Worm (Caenorhabditis elegans) whole organism, L4 larva: ENCODE measurements around the gene F22E5.13.
"Not testable (repeated sequence)": the region's sequence is repeated elsewhere in the genome, so short reads cannot be mapped to it uniquely, and the experiment has no call there.

Experiments used
- F26F4.8 ChIP-seq: fragments of 200-800 bp; sonication (Bioruptor generic); conservative IDR thresholded peaks from 2 replicates; pipeline ENCODE4 v1.3.6; 2022; ENCODE audit warnings: missing genetic modification characterization, missing compliant biosample characterization
- R02D3.7 ChIP-seq: fragments of 150-350 bp; sonication (generic microtip); optimal IDR thresholded peaks from 3 replicates; lab custom pipeline; 2014; ENCODE audit warnings: missing biosample characterization, missing genetic modification characterization
- T26A8.4 ChIP-seq: fragments of 200-800 bp; sonication (Bioruptor generic); IDR thresholded peaks from 2 replicates; pipeline ENCODE4 v1.3.6; 2022; ENCODE audit warnings: missing genetic modification characterization, missing compliant biosample characterization
- aha-1 ChIP-seq: fragments of 150-350 bp; peaks from one replicate; lab custom pipeline; 2014; ENCODE audit warnings: missing biosample characterization, missing genetic modification characterization
- aly-2 ChIP-seq: sonication (generic microtip); optimal IDR thresholded peaks from 2 replicates; lab custom pipeline; 2018; ENCODE audit warnings: missing biosample characterization, missing genetic modification characterization
- attf-4 ChIP-seq: sonication (generic microtip); optimal IDR thresholded peaks from 3 replicates; lab custom pipeline; 2017; ENCODE audit warnings: missing biosample characterization, missing genetic modification characterization
- ceh-28 ChIP-seq: fragments of 150-350 bp; optimal IDR thresholded peaks from 2 replicates; lab custom pipeline; 2014; ENCODE audit warnings: missing biosample characterization, missing genetic modification reagents, missing genetic modification characterization
- ceh-62 ChIP-seq: sonication (generic microtip); optimal IDR thresholded peaks from 2 replicates; lab custom pipeline; 2017; ENCODE audit warnings: missing biosample characterization, missing genetic modification characterization
- daf-12 ChIP-seq: fragments of 150-350 bp; optimal IDR thresholded peaks from 2 replicates; lab custom pipeline; 2014; ENCODE audit warnings: missing biosample characterization, missing genetic modification reagents, missing genetic modification characterization
- dmd-6 ChIP-seq: fragments of 200-800 bp; sonication (Bioruptor generic); IDR thresholded peaks from 2 replicates; pipeline ENCODE4 v1.3.6; 2022; ENCODE audit warnings: missing genetic modification reagents, missing genetic modification characterization, missing compliant biosample characterization
- dmd-9 ChIP-seq: fragments of 200-800 bp; sonication (Bioruptor generic); IDR thresholded peaks from 2 replicates; pipeline ENCODE4 v1.3.6; 2022; ENCODE audit warnings: missing genetic modification reagents, missing genetic modification characterization, missing compliant biosample characterization
- egl-43 ChIP-seq: fragments of 200-800 bp; sonication (Bioruptor generic); IDR thresholded peaks from 2 replicates; pipeline ENCODE4 v1.3.6; 2022; ENCODE audit warnings: missing genetic modification reagents, missing genetic modification characterization, missing compliant biosample characterization
- gei-8 ChIP-seq: fragments of 200-800 bp; sonication (Bioruptor generic); optimal IDR thresholded peaks from 2 replicates; lab custom pipeline; 2018; ENCODE audit warnings: mild to moderate bottlenecking, missing genetic modification characterization, missing compliant biosample characterization
- hif-1 ChIP-seq, 2 experiments: sonication (generic microtip); optimal IDR thresholded peaks; 2 replicates each; lab custom pipeline; 2016 to 2017; ENCODE audit warnings: missing compliant biosample characterization in 2 of 2, missing genetic modification characterization in 2 of 2, missing genetic modification reagents in 2 of 2, missing genotype in 2 of 2, mild to moderate bottlenecking in 1 of 2
- hlh-11 ChIP-seq: fragments of 200-800 bp; sonication (Bioruptor generic); optimal IDR thresholded peaks from 2 replicates; lab custom pipeline; 2018; ENCODE audit warnings: mild to moderate bottlenecking, missing genetic modification characterization, missing compliant biosample characterization
- lin-1 ChIP-seq: fragments of 200-800 bp; sonication (Bioruptor generic); IDR thresholded peaks from 2 replicates; pipeline ENCODE4 v1.3.6; 2022; ENCODE audit warnings: missing genetic modification reagents, missing genetic modification characterization, missing compliant biosample characterization
- lin-13 ChIP-seq: fragments of 150-350 bp; optimal IDR thresholded peaks from 2 replicates; lab custom pipeline; 2014; ENCODE audit warnings: missing biosample characterization, missing genetic modification reagents, missing genetic modification characterization
- lin-15B ChIP-seq: fragments of 150-350 bp; sonication (generic microtip); optimal IDR thresholded peaks from 3 replicates; lab custom pipeline; 2014; ENCODE audit warnings: missing biosample characterization, missing genetic modification characterization
- lin-39 ChIP-seq: fragments of 150-350 bp; optimal IDR thresholded peaks from 2 replicates; lab custom pipeline; 2014; ENCODE audit warnings: missing biosample characterization, missing genetic modification reagents, missing genetic modification characterization
- madf-5 ChIP-seq, 2 experiments: fragments of 200-800 bp; sonication (Bioruptor generic); IDR thresholded peaks; 2 replicates each; pipeline ENCODE4 v1.3.6; 2022; ENCODE audit warnings: missing compliant biosample characterization in 2 of 2, missing genetic modification characterization in 2 of 2
- mep-1 ChIP-seq: fragments of 150-350 bp; sonication (generic microtip); optimal IDR thresholded peaks from 3 replicates; lab custom pipeline; 2014; ENCODE audit warnings: missing biosample characterization, missing genetic modification characterization
- mxl-3 ChIP-seq: fragments of 200-800 bp; sonication (Bioruptor generic); optimal IDR thresholded peaks from 2 replicates; lab custom pipeline; 2018; ENCODE audit warnings: mild to moderate bottlenecking, missing genetic modification characterization, missing compliant biosample characterization
- nhr-102 ChIP-seq: sonication (generic microtip); optimal IDR thresholded peaks from 2 replicates; lab custom pipeline; 2016; ENCODE audit warnings: mild to moderate bottlenecking, missing genetic modification characterization, moderate library complexity, missing compliant biosample characterization
- nhr-111 ChIP-seq: fragments of 200-800 bp; sonication (Bioruptor generic); optimal IDR thresholded peaks from 2 replicates; lab custom pipeline; 2018; ENCODE audit warnings: mild to moderate bottlenecking, missing genetic modification characterization, missing compliant biosample characterization
- nhr-25 ChIP-seq: sonication (generic microtip); optimal IDR thresholded peaks from 2 replicates; lab custom pipeline; 2017; ENCODE audit warnings: missing genetic modification characterization, mild to moderate bottlenecking, missing compliant biosample characterization, antibody characterized with exemption, moderate library complexity, borderline replicate concordance; ENCODE audit not compliant: insufficient read depth
- nhr-28 ChIP-seq: fragments of 150-350 bp; optimal IDR thresholded peaks from 2 replicates; lab custom pipeline; 2014; ENCODE audit warnings: missing biosample characterization, missing genetic modification characterization
- nhr-48 ChIP-seq: sonication (generic microtip); optimal IDR thresholded peaks from 2 replicates; lab custom pipeline; 2016; ENCODE audit warnings: mild to moderate bottlenecking, missing genetic modification characterization, missing compliant biosample characterization
- nhr-77 ChIP-seq: fragments of 150-350 bp; optimal IDR thresholded peaks from 2 replicates; lab custom pipeline; 2014; ENCODE audit warnings: missing biosample characterization, missing genetic modification characterization
- php-3 ChIP-seq: fragments of 200-800 bp; sonication (Bioruptor generic); IDR thresholded peaks from 2 replicates; pipeline ENCODE4 v1.3.6; 2022; ENCODE audit warnings: missing genetic modification reagents, missing genetic modification characterization, missing compliant biosample characterization
- pqm-1 ChIP-seq: sonication (generic microtip); optimal IDR thresholded peaks from 2 replicates; lab custom pipeline; 2017; ENCODE audit warnings: missing biosample characterization, missing genetic modification characterization
- saeg-2 ChIP-seq: fragments of 200-800 bp; sonication (Bioruptor generic); IDR thresholded peaks from 2 replicates; pipeline ENCODE4 v1.3.6; 2022; ENCODE audit warnings: missing genetic modification reagents, missing genetic modification characterization, missing compliant biosample characterization
- spr-3 ChIP-seq: fragments of 200-800 bp; sonication (Bioruptor generic); optimal IDR thresholded peaks from 2 replicates; lab custom pipeline; 2018; ENCODE audit warnings: mild to moderate bottlenecking, missing genetic modification characterization, missing compliant biosample characterization
- vab-7 ChIP-seq: fragments of 200-800 bp; sonication (Bioruptor generic); IDR thresholded peaks from 2 replicates; pipeline ENCODE4 v1.3.6; 2022; ENCODE audit warnings: missing genetic modification reagents, missing genetic modification characterization, missing compliant biosample characterization
- zip-2 ChIP-seq: fragments of 150-350 bp; optimal IDR thresholded peaks from 2 replicates; lab custom pipeline; 2014; ENCODE audit warnings: missing biosample characterization, missing genetic modification characterization
- ztf-7 ChIP-seq: fragments of 150-350 bp; optimal IDR thresholded peaks from 2 replicates; lab custom pipeline; 2014; ENCODE audit warnings: missing biosample characterization, missing genetic modification characterization

The F22E5.13 gene

ce11 chrII:2681118-2681517 lies 31.7 kb upstream of the F22E5.13 start, which contains the start of gene F34D6.1:
F34D6.1 (minus strand) TSS chrII:2681218.
- peak; percentile 36 for TF ChIP-seq aha-1 (tag; lab: Kevin White, UChicago)
- TF ChIP-seq gei-8 (GFP tag; lab: Kevin White, UChicago): no peak
- TF ChIP-seq, all 104 proteins: peak for 1

- peak; percentile 22 for TF ChIP-seq nhr-102
- TF ChIP-seq pqm-1: peak; percentile 94
- 0 out of 2 replicates have a peak, but pooled peaks have one; percentile 12 for TF ChIP-seq lin-1 (GFP tag; lab: Robert Waterston, UW)
- peak; percentile 88 for TF ChIP-seq nhr-28 (tag; lab: Kevin White, UChicago)
- TF ChIP-seq php-3: peak; percentile 48; the same call in 1 of the 2 replicates
- TF ChIP-seq egl-43 (GFP tag; lab: Robert Waterston, UW): 0 out of 2 replicates have a peak, but pooled peaks have one; percentile 41
- TF ChIP-seq nhr-77 (tag; lab: Kevin White, UChicago): peak; percentile 7
- TF ChIP-seq saeg-2 (GFP tag; lab: Robert Waterston, UW): no peak
- TF ChIP-seq lin-39 (tag; lab: Kevin White, UChicago): no peak
- TF ChIP-seq dmd-6 (GFP tag; lab: Robert Waterston, UW): peak; percentile 92
- no peak for TF ChIP-seq lin-15B
- peak; percentile 33 for TF ChIP-seq nhr-48
- TF ChIP-seq hlh-11 (tag; lab: Kevin White, UChicago): peak; percentile 63
Observed at ce11 chrII:2677534-2678168, 28.2 kb upstream of the F22E5.13 start, which contains the start of gene F22E5.17. F22E5.17 (plus strand) TSS chrII:2678041.

DNA sequence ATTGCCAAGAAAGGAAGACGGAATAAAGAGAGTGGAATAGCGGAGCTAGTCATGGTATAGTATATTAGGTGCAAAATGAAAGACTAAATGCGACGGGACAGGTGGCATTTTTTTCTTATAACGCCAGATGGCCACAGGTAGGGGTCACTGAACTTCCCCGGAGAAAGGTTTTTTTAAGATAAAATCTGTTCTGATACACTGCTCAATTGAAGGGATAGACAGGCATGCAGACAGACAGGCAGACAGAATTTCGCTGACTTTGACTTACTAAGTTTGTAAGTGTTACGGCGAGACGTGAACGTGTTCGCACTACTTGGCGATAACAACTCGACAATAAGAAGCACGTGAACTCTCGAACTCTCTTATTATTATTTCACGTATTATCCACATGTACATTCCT lies 24.1 kb upstream of the F22E5.13 start, which contains the start of the genes F22E5.20 and F22E5.1:
Gene F22E5.20, minus strand, starts transcription at position 101 of the 400 bp plus-strand sequence.
Gene F22E5.1, plus strand, starts transcription at position 242 of the 400 bp plus-strand sequence.
- not testable (repeated sequence) for TF ChIP-seq R02D3.7; spr-3; ceh-62 (tag; lab: Kevin White, UChicago)

ce11 chrII:2672320-2672719 lies 22.9 kb upstream of the F22E5.13 start, which contains the start of gene sri-57:
sri-57 (minus strand) TSS chrII:2672420.
- TF ChIP-seq nhr-111 (GFP tag; lab: Kevin White, UChicago); ztf-7 (tag; lab: Kevin White, UChicago); zip-2 (tag; lab: Kevin White, UChicago): not testable (repeated sequence)

DNA sequence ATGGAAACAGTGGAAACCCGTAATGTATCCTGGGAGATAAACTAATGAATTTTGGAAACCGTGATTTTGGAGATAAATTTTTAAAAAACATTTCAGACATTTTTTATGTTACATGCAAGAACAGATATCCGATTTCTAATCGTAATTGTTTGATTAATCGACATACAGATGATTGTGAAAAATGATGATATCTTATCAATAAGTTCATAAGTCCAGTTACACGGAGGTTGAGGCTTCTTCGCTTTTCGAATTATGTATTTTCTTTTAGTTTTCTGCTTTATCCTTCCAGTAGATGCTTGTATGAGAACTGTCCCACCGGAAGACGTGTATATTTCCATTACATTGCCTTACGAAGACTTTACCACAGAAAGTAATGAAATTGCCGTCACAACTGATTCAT lies 16.2 kb upstream of the F22E5.13 start, which contains the start of gene F22E5.22:
Gene F22E5.22, plus strand, starts transcription at position 301 of the 400 bp plus-strand sequence.
- TF ChIP-seq vab-7 (GFP tag; lab: Robert Waterston, UW): no peak
- TF ChIP-seq attf-4 (tag; lab: Kevin White, UChicago): no peak
- no peak for TF ChIP-seq hlh-11 (tag; lab: Kevin White, UChicago)
- no peak for TF ChIP-seq mxl-3
- no peak for TF ChIP-seq nhr-77 (tag; lab: Kevin White, UChicago)
- TF ChIP-seq ztf-7 (tag; lab: Kevin White, UChicago): no peak

DNA sequence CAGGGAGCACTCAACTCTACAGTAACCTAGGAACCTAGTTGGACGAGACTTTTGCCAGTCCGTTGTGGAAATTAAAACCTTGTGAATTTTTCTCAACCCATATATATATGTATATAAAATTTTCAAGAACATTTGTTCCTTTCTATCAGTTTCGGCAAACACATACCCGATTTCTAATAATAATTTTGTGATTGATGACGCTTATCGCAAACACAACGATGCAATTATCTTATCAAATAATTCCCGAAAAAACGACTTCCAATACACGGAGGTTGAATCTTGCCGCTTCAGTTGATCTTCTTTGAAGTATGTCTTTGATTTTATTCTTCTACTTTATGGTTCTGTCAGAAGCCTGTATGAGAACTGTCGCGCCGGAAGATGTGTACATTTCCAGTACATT lies 15.6 kb upstream of the F22E5.13 start, which contains the start of gene F22E5.2:
Gene F22E5.2, plus strand, starts transcription at position 301 of the 400 bp plus-strand sequence.
- peak; percentile 26 for TF ChIP-seq aha-1 (tag; lab: Kevin White, UChicago)

DNA sequence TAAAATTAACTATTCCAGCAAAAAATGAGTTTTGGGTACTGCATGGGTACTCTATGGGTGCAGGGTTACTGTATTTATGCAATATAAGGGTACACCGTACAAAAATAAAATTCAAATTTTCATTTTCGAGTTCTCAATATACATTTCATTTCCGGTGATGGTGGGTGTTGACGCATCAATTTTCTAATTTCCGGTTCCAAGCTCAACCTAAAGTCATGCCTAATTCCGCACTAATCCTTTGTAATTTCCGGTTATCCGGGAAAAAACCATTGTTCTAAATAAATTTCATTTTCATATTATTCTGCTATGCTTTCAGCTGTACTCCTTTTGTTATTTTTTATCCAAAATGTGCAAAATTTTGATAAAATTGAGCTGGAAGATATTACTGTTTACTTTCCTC lies 9.9 kb upstream of the F22E5.13 start, which contains the start of gene gcy-21:
Gene gcy-21, plus strand, starts transcription at position 301 of the 400 bp plus-strand sequence.
- TF ChIP-seq dmd-9 (GFP tag; lab: Robert Waterston, UW) (no peak), vab-7 (GFP tag; lab: Robert Waterston, UW) (no peak), nhr-25 (tag; lab: Kevin White, UChicago) (no peak), madf-5 (GFP tag; IDR thresholded peaks at IDR 0.05; lab: Robert Waterston, UW) (no peak), daf-12 (tag; lab: Kevin White, UChicago) (no peak), lin-13 (no peak), ceh-28 (tag; lab: Kevin White, UChicago) (no peak), T26A8.4 (no peak), mep-1 (tag; lab: Kevin White, UChicago) (no peak), F26F4.8 (GFP tag; lab: Robert Waterston, UW) (no peak), nhr-111 (GFP tag; lab: Kevin White, UChicago) (no peak), hif-1 (tag; optimal IDR thresholded peaks at IDR 0.05; lab: Kevin White, UChicago) (no peak), aly-2 (tag; lab: Kevin White, UChicago) (no peak)
- TF ChIP-seq, all 104 proteins: peak for 0
